Fruit fly (Drosophila melanogaster) whole organism: ENCODE results near the gene CG43731.

Experiments used
- CG8478 ChIP-seq: fragments of >200 bp; optimal IDR thresholded peaks from 2 replicates; lab custom pipeline; 2018; ENCODE audit warnings: inconsistent platforms
- Dll ChIP-seq: fragments of >200 bp; optimal IDR thresholded peaks from 2 replicates; lab custom pipeline; 2017
- EcR ChIP-seq, 2 experiments: fragments of >200 bp; optimal IDR thresholded peaks; 2 replicates each; lab custom pipeline; 2017; ENCODE audit warnings: missing biosample characterization in 2 of 2, missing genetic modification characterization in 2 of 2, missing genetic modification reagents in 2 of 2
- pan ChIP-seq: fragments of >200 bp; optimal IDR thresholded peaks from 2 replicates; lab custom pipeline; 2017
- psq ChIP-seq: fragments of >200 bp; optimal IDR thresholded peaks from 2 replicates; lab custom pipeline; 2017
- usp ChIP-seq: fragments of >200 bp; optimal IDR thresholded peaks from 2 replicates; lab custom pipeline; 2017; ENCODE audit warnings: missing biosample characterization, missing genetic modification characterization, mixed read lengths

The CG43731 gene

DNA sequence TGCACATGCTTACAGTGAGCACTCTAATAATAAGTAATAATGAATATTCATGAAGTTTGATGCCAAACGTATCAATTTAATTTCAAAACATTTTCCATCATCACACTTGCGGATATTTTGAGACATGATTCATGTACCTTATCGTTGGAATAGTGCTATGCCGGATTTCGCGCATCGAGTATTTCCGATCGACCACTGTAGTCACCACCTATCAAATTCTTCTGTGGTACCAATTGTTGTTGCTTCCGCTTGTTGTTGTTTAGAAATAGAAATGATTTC lies 39.1 kb downstream of the CG43731 start:
- TF ChIP-seq Dll (lab: Kevin White, UChicago) (no peak), psq (lab: Kevin White, UChicago) (no peak), usp (GFP tag; lab: Kevin White, UChicago) (no peak), pan (lab: Kevin White, UChicago) (no peak), EcR (GFP tag; optimal IDR thresholded peaks at IDR 0.05; lab: Kevin White, UChicago) (no peak), CG8478 (lab: Kevin White, UChicago) (no peak)

dm6 chr2L:19141435-19142126 lies 39.7 kb downstream of the CG43731 start:
- TF ChIP-seq Dll (lab: Kevin White, UChicago) = peak; percentile 49
- no peak for TF ChIP-seq usp (GFP tag; lab: Kevin White, UChicago)

- TF ChIP-seq usp (GFP tag; lab: Kevin White, UChicago) (no peak), EcR (GFP tag; optimal IDR thresholded peaks at IDR 0.05; lab: Kevin White, UChicago) (peak; percentile 85), CG8478 (lab: Kevin White, UChicago) (peak; percentile 31), pan (lab: Kevin White, UChicago) (no peak), Dll (lab: Kevin White, UChicago) (no peak), psq (lab: Kevin White, UChicago) (no peak)
Observed at dm6 chr2L:19142176-19142870, 40.5 kb downstream of the CG43731 start.

dm6 chr2L:19144115-19144514 lies 42.3 kb downstream of the CG43731 start:
- TF ChIP-seq pan (lab: Kevin White, UChicago) (no peak), Dll (lab: Kevin White, UChicago) (no peak), CG8478 (lab: Kevin White, UChicago) (no peak), EcR (GFP tag; optimal IDR thresholded peaks at IDR 0.05; lab: Kevin White, UChicago) (no peak), psq (lab: Kevin White, UChicago) (no peak), usp (GFP tag; lab: Kevin White, UChicago) (no peak)

- TF ChIP-seq Dll (lab: Kevin White, UChicago) (no peak), pan (lab: Kevin White, UChicago) (no peak), psq (lab: Kevin White, UChicago) (no peak), usp (GFP tag; lab: Kevin White, UChicago) (no peak), CG8478 (lab: Kevin White, UChicago) (no peak), EcR (GFP tag; optimal IDR thresholded peaks at IDR 0.05; lab: Kevin White, UChicago) (no peak)
Observed at dm6 chr2L:19146047-19146446, 44.2 kb downstream of the CG43731 start.

- TF ChIP-seq EcR (GFP tag; optimal IDR thresholded peaks at IDR 0.05; lab: Kevin White, UChicago) (no peak), pan (lab: Kevin White, UChicago) (no peak), Dll (lab: Kevin White, UChicago) (no peak), usp (GFP tag; lab: Kevin White, UChicago) (no peak), psq (lab: Kevin White, UChicago) (no peak), CG8478 (lab: Kevin White, UChicago) (no peak)
Observed at dm6 chr2L:19146645-19147044, 44.8 kb downstream of the CG43731 start.
